Fruit fly (Drosophila melanogaster) whole organism, embryonic: Measurements from ENCODE around the gene CG33107.

Source experiments
- Adf1 ChIP-seq: fragments of 200-800 bp; sonication (Bioruptor generic); IDR thresholded peaks from 2 replicates; pipeline ENCODE4 v1.3.6; 2022; ENCODE audit warnings: missing biosample characterization, missing genetic modification characterization
- Aef1 ChIP-seq: fragments of 200-800 bp; sonication (Bioruptor generic); IDR thresholded peaks from 3 replicates; pipeline ENCODE4 v1.3.6; 2022; ENCODE audit warnings: missing biosample characterization, missing genetic modification characterization
- B-H1 ChIP-seq: fragments of 200-800 bp; sonication (Bioruptor generic); IDR thresholded peaks from 3 replicates; pipeline ENCODE4 v1.3.6; 2022; ENCODE audit warnings: missing biosample characterization, missing genetic modification characterization
- CG10654 ChIP-seq: fragments of 200-800 bp; sonication (Bioruptor generic); optimal IDR thresholded peaks from 2 replicates; lab custom pipeline; 2016; ENCODE audit warnings: missing biosample characterization, missing genetic modification characterization
- CG11723 ChIP-seq: fragments of 200-800 bp; sonication (Bioruptor generic); optimal IDR thresholded peaks from 2 replicates; lab custom pipeline; 2017; ENCODE audit warnings: missing biosample characterization, mild to moderate bottlenecking, missing genetic modification characterization
- CG12104 ChIP-seq: fragments of 200-800 bp; sonication (Bioruptor generic); optimal IDR thresholded peaks from 3 replicates; lab custom pipeline; 2016; ENCODE audit warnings: missing biosample characterization, missing genetic modification characterization
- CG13287 ChIP-seq: fragments of 200-800 bp; sonication (Bioruptor generic); IDR thresholded peaks from 2 replicates; pipeline ENCODE4 v1.3.6; 2022; ENCODE audit warnings: missing biosample characterization, missing genetic modification characterization; ENCODE audit not compliant: partially characterized antibody
- CG18476 ChIP-seq: fragments of 200-800 bp; sonication (Bioruptor generic); optimal IDR thresholded peaks from 2 replicates; lab custom pipeline; 2016; ENCODE audit warnings: missing biosample characterization, mild to moderate bottlenecking, missing genetic modification characterization
- CG2875 ChIP-seq: fragments of 200-800 bp; sonication (Bioruptor generic); optimal IDR thresholded peaks from 2 replicates; lab custom pipeline; 2017; ENCODE audit warnings: missing biosample characterization, mild to moderate bottlenecking, missing genetic modification characterization, missing genetic modification reagents
- CG32767 ChIP-seq: fragments of 200-800 bp; sonication (Bioruptor generic); IDR thresholded peaks from 2 replicates; pipeline ENCODE4 v1.3.6; 2022; ENCODE audit warnings: missing biosample characterization, missing genetic modification characterization
- CG34224 ChIP-seq: fragments of 200-800 bp; sonication (Bioruptor generic); IDR thresholded peaks from 3 replicates; pipeline ENCODE4 v1.3.6; 2022; ENCODE audit warnings: missing biosample characterization, missing genetic modification characterization; ENCODE audit not compliant: partially characterized antibody
- CG3838 ChIP-seq: fragments of 200-800 bp; sonication (Bioruptor generic); optimal IDR thresholded peaks from 3 replicates; lab custom pipeline; 2016; ENCODE audit warnings: missing biosample characterization, missing genetic modification characterization
- CG42726 ChIP-seq: fragments of 200-800 bp; sonication (Bioruptor generic); IDR thresholded peaks from 2 replicates; pipeline ENCODE4 v1.3.6; 2022; ENCODE audit warnings: missing biosample characterization, missing genetic modification characterization; ENCODE audit not compliant: partially characterized antibody
- CG4404 ChIP-seq: fragments of 200-800 bp; sonication (Bioruptor generic); IDR thresholded peaks from 2 replicates; pipeline ENCODE4 v1.3.6; 2022; ENCODE audit warnings: missing biosample characterization, missing genetic modification characterization
- CG6683 ChIP-seq: fragments of 200-800 bp; sonication (Bioruptor generic); optimal IDR thresholded peaks from 2 replicates; lab custom pipeline; 2017; ENCODE audit warnings: missing biosample characterization, mild to moderate bottlenecking, missing genetic modification characterization, missing genetic modification reagents
- CG6791 ChIP-seq: fragments of 200-800 bp; sonication (Bioruptor generic); IDR thresholded peaks from 3 replicates; pipeline ENCODE4 v1.3.6; 2022; ENCODE audit warnings: missing biosample characterization, missing genetic modification characterization; ENCODE audit not compliant: partially characterized antibody
- CG7963 ChIP-seq: fragments of 200-800 bp; sonication (Bioruptor generic); IDR thresholded peaks from 3 replicates; pipeline ENCODE4 v1.3.6; 2022; ENCODE audit warnings: missing biosample characterization, missing genetic modification characterization; ENCODE audit not compliant: partially characterized antibody
- CG8765 ChIP-seq: fragments of 200-800 bp; sonication (Bioruptor generic); IDR thresholded peaks from 2 replicates; pipeline ENCODE4 v1.3.6; 2022; ENCODE audit warnings: missing biosample characterization, missing genetic modification characterization
- Chrac-16 ChIP-seq: fragments of 200-800 bp; sonication (Bioruptor generic); optimal IDR thresholded peaks from 3 replicates; lab custom pipeline; 2016; ENCODE audit warnings: missing biosample characterization, missing genetic modification characterization
- HLHmδ ChIP-seq: fragments of 200-800 bp; sonication (Bioruptor generic); optimal IDR thresholded peaks from 2 replicates; lab custom pipeline; 2018; ENCODE audit warnings: missing biosample characterization, mild to moderate bottlenecking, missing genetic modification characterization, moderate library complexity
- HmgD ChIP-seq: fragments of 200-800 bp; sonication (Bioruptor generic); optimal IDR thresholded peaks from 3 replicates; lab custom pipeline; 2016; ENCODE audit warnings: missing biosample characterization, missing genetic modification characterization
- Hr51 ChIP-seq, 2 experiments: fragments of 200-800 bp; sonication (Bioruptor generic); optimal IDR thresholded peaks; 2 replicates in 1 of 2; 3 replicates in 1 of 2; lab custom pipeline; 2016 to 2018; ENCODE audit warnings: missing biosample characterization in 2 of 2, missing genetic modification characterization in 2 of 2, mild to moderate bottlenecking in 1 of 2, moderate library complexity in 1 of 2
- Lhr ChIP-seq: fragments of 200-800 bp; sonication (Bioruptor generic); optimal IDR thresholded peaks from 3 replicates; lab custom pipeline; 2017; ENCODE audit warnings: mild to moderate bottlenecking, missing biosample characterization, missing genetic modification reagents, missing genetic modification characterization
- Lpt ChIP-seq: fragments of >200 bp; optimal IDR thresholded peaks from 2 replicates; lab custom pipeline; 2018; ENCODE audit warnings: missing biosample characterization, missing genetic modification characterization
- Meics ChIP-seq: fragments of 200-800 bp; sonication (Bioruptor generic); optimal IDR thresholded peaks from 2 replicates; lab custom pipeline; 2017; ENCODE audit warnings: missing biosample characterization, mild to moderate bottlenecking, missing genetic modification characterization
- Nf-YA ChIP-seq: fragments of 200-800 bp; sonication (Bioruptor generic); IDR thresholded peaks from 2 replicates; pipeline ENCODE4 v1.3.6; 2022; ENCODE audit warnings: missing biosample characterization, missing genetic modification characterization
- Sox102F ChIP-seq: fragments of 200-800 bp; sonication (Bioruptor generic); optimal IDR thresholded peaks from 2 replicates; lab custom pipeline; 2018; ENCODE audit warnings: missing biosample characterization, mild to moderate bottlenecking, missing genetic modification characterization, moderate library complexity
- bbx ChIP-seq: fragments of 200-800 bp; sonication (Bioruptor generic); IDR thresholded peaks from 2 replicates; pipeline ENCODE4 v1.3.6; 2022; ENCODE audit warnings: missing biosample characterization, missing genetic modification characterization; ENCODE audit not compliant: partially characterized antibody
- bcd ChIP-seq: fragments of 200-800 bp; sonication (Bioruptor generic); optimal IDR thresholded peaks from 2 replicates; lab custom pipeline; 2017; ENCODE audit warnings: missing biosample characterization, mild to moderate bottlenecking, missing genetic modification characterization
- cato ChIP-seq: fragments of 200-800 bp; sonication (Bioruptor generic); optimal IDR thresholded peaks from 2 replicates; lab custom pipeline; 2016; ENCODE audit warnings: missing biosample characterization, missing genetic modification characterization, borderline replicate concordance
- crc ChIP-seq: fragments of 200-800 bp; sonication (Bioruptor generic); optimal IDR thresholded peaks from 2 replicates; lab custom pipeline; 2016; ENCODE audit warnings: missing biosample characterization, missing genetic modification characterization
- cwo ChIP-seq: fragments of 200-800 bp; sonication (Bioruptor generic); optimal IDR thresholded peaks from 3 replicates; lab custom pipeline; 2017; ENCODE audit warnings: missing biosample characterization, missing genetic modification characterization, mild to moderate bottlenecking, moderate library complexity, missing genetic modification reagents
- fu2 ChIP-seq: fragments of 200-800 bp; sonication (Bioruptor generic); optimal IDR thresholded peaks from 2 replicates; lab custom pipeline; 2016; ENCODE audit warnings: missing biosample characterization, missing genetic modification characterization
- hb ChIP-seq: fragments of 200-800 bp; sonication (Bioruptor generic); IDR thresholded peaks from 3 replicates; pipeline ENCODE4 v1.3.6; 2022; ENCODE audit warnings: missing biosample characterization, missing genetic modification characterization; ENCODE audit not compliant: partially characterized antibody
- her ChIP-seq: fragments of 200-800 bp; sonication (Bioruptor generic); optimal IDR thresholded peaks from 2 replicates; lab custom pipeline; 2016; ENCODE audit warnings: missing biosample characterization, missing genetic modification characterization
- inv ChIP-seq: fragments of 200-800 bp; sonication (Bioruptor generic); IDR thresholded peaks from 2 replicates; pipeline ENCODE4 v1.3.6; 2022; ENCODE audit warnings: missing biosample characterization, missing genetic modification characterization; ENCODE audit not compliant: partially characterized antibody
- kni ChIP-seq: fragments of 200-800 bp; sonication (Bioruptor generic); optimal IDR thresholded peaks from 3 replicates; lab custom pipeline; 2017; ENCODE audit warnings: mild to moderate bottlenecking, missing biosample characterization, missing genetic modification reagents, missing genetic modification characterization
- lmd ChIP-seq: fragments of 200-800 bp; sonication (Bioruptor generic); IDR thresholded peaks from 2 replicates; pipeline ENCODE4 v1.3.6; 2022; ENCODE audit warnings: missing biosample characterization, missing genetic modification characterization
- pan ChIP-seq, 4 experiments: fragments of >200 bp in 3 of 4; fragments of 200-800 bp in 1 of 4; sonication (Bioruptor generic) in 1 of 4; optimal IDR thresholded peaks in 3 of 4; IDR thresholded peaks in 1 of 4; 2 replicates each; pipeline versions ENCODE4 v1.3.6 to Lab custom; 2017 to 2022; ENCODE audit warnings: missing biosample characterization in 2 of 4, missing genetic modification characterization in 2 of 4, mixed read lengths in 1 of 4
- pho ChIP-seq: fragments of 200-800 bp; sonication (Bioruptor generic); optimal IDR thresholded peaks from 2 replicates; lab custom pipeline; 2016; ENCODE audit warnings: missing biosample characterization, missing genetic modification characterization
- phol ChIP-seq: fragments of 200-800 bp; sonication (Bioruptor generic); optimal IDR thresholded peaks from 3 replicates; lab custom pipeline; 2018; ENCODE audit warnings: missing biosample characterization, mild to moderate bottlenecking, missing genetic modification characterization, moderate library complexity
- run ChIP-seq: fragments of 200-800 bp; sonication (Bioruptor generic); optimal IDR thresholded peaks from 3 replicates; lab custom pipeline; 2018; ENCODE audit warnings: missing biosample characterization, mild to moderate bottlenecking, missing genetic modification characterization
- sens ChIP-seq: fragments of 200-800 bp; sonication (Bioruptor generic); peaks from one replicate; lab custom pipeline; 2016; ENCODE audit warnings: missing biosample characterization, missing genetic modification characterization
- stwl ChIP-seq: fragments of 200-800 bp; sonication (Bioruptor generic); optimal IDR thresholded peaks from 3 replicates; lab custom pipeline; 2018; ENCODE audit warnings: missing biosample characterization, mild to moderate bottlenecking, missing genetic modification characterization, moderate library complexity
- tin ChIP-seq: fragments of 200-800 bp; sonication (Bioruptor generic); optimal IDR thresholded peaks from 3 replicates; lab custom pipeline; 2016; ENCODE audit warnings: missing biosample characterization, missing genetic modification characterization
- trem ChIP-seq: fragments of 200-800 bp; optimal IDR thresholded peaks from 3 replicates; lab custom pipeline; 2019; ENCODE audit warnings: missing biosample characterization, mild to moderate bottlenecking, missing genetic modification characterization, moderate library complexity
- vnd ChIP-seq: fragments of 200-800 bp; sonication (Bioruptor generic); IDR thresholded peaks from 3 replicates; pipeline ENCODE4 v1.3.6; 2022; ENCODE audit warnings: missing biosample characterization, missing genetic modification characterization; ENCODE audit not compliant: partially characterized antibody
- z ChIP-seq: fragments of 200-800 bp; sonication (Bioruptor generic); IDR thresholded peaks from 3 replicates; pipeline ENCODE4 v1.3.6; 2022; ENCODE audit warnings: missing biosample characterization, missing genetic modification characterization
- zen ChIP-seq: fragments of 200-800 bp; sonication (Bioruptor generic); optimal IDR thresholded peaks from 3 replicates; lab custom pipeline; 2018; ENCODE audit warnings: missing biosample characterization, mild to moderate bottlenecking, missing genetic modification characterization, moderate library complexity

CG33107 gene

dm6 chr3R:22580546-22580945, 4.0 kb downstream of the CG33107 start, which contains the start of gene CSN6:
CSN6 (plus strand) TSS chr3R:22580773.
- peak; percentile 90 for TF ChIP-seq CG6791 (GFP tag; lab: Robert Waterston, UW)
- no peak for TF ChIP-seq cato
- TF ChIP-seq crc (GFP tag; lab: Kevin White, UChicago) = no peak
- TF ChIP-seq Hr51 (GFP tag; optimal IDR thresholded peaks at IDR 0.05; lab: Kevin White, UChicago) = no peak
- no peak for TF ChIP-seq Adf1 (GFP tag; lab: Robert Waterston, UW)
- TF ChIP-seq zen = peak; percentile 27
- no peak for TF ChIP-seq Aef1 (GFP tag; lab: Robert Waterston, UW)
- peak; percentile 96 for TF ChIP-seq CG13287 (GFP tag; lab: Robert Waterston, UW)
- no peak for TF ChIP-seq CG11723 (GFP tag; lab: Kevin White, UChicago)
- no peak for TF ChIP-seq CG4404 (GFP tag; lab: Robert Waterston, UW)
- TF ChIP-seq inv (GFP tag; lab: Robert Waterston, UW) = peak; percentile 69; the same call in 1 of the 2 replicates
- peak; percentile 84 for TF ChIP-seq bbx (GFP tag; lab: Robert Waterston, UW)
- TF ChIP-seq run = no peak
- no peak for TF ChIP-seq CG3838
- TF ChIP-seq trem (tag; lab: Kevin White, UChicago) = peak; percentile 75
- TF ChIP-seq sens (GFP tag; lab: Kevin White, UChicago) = peak; percentile 44
- TF ChIP-seq her = peak; percentile 4
- TF ChIP-seq Lpt (GFP tag; lab: Kevin White, UChicago) = no peak
- peak; percentile 85 for TF ChIP-seq CG34224 (GFP tag; lab: Robert Waterston, UW)
- no peak for TF ChIP-seq pan (optimal IDR thresholded peaks at IDR 0.05; lab: Kevin White, UChicago)
- no peak for TF ChIP-seq pan (GFP tag; optimal IDR thresholded peaks at IDR 0.05 in 1 of 2, IDR thresholded peaks at IDR 0.05 in 1 of 2)
- peak; percentile 89 for TF ChIP-seq stwl (tag; lab: Kevin White, UChicago)
- TF ChIP-seq HLHmδ (GFP tag; lab: Kevin White, UChicago) = no peak
- no peak for TF ChIP-seq CG10654 (GFP tag; lab: Kevin White, UChicago)
- peak; percentile 88 for TF ChIP-seq hb
- TF ChIP-seq CG12104 (GFP tag; lab: Kevin White, UChicago) = no peak
- TF ChIP-seq fu2 = no peak
- no peak for TF ChIP-seq z (GFP tag; lab: Robert Waterston, UW)
- peak; percentile 56 for TF ChIP-seq phol (tag; lab: Kevin White, UChicago)
- no peak for TF ChIP-seq lmd (GFP tag; lab: Robert Waterston, UW)
- no peak for TF ChIP-seq CG2875 (GFP tag; lab: Kevin White, UChicago)
- peak; percentile 92 for TF ChIP-seq CG42726 (GFP tag; lab: Robert Waterston, UW)
- TF ChIP-seq B-H1 (GFP tag; lab: Robert Waterston, UW) = no peak
- TF ChIP-seq CG7963 (GFP tag; lab: Robert Waterston, UW) = peak; percentile 79
- TF ChIP-seq tin (GFP tag; lab: Kevin White, UChicago) = peak; percentile 1
- TF ChIP-seq CG32767 = no peak
- TF ChIP-seq bcd = peak; percentile 35
- no peak for TF ChIP-seq kni
- TF ChIP-seq cwo (GFP tag; lab: Kevin White, UChicago) = no peak
- TF ChIP-seq Sox102F = no peak
- TF ChIP-seq vnd (GFP tag; lab: Robert Waterston, UW) = peak; percentile 81
- TF ChIP-seq Chrac-16 = no peak
- peak; percentile 68 for TF ChIP-seq HmgD (GFP tag; lab: Kevin White, UChicago)
- TF ChIP-seq Meics (GFP tag; lab: Kevin White, UChicago) = no peak
- TF ChIP-seq Lhr (GFP tag; lab: Kevin White, UChicago) = peak; percentile 2
- no peak for TF ChIP-seq Nf-YA (GFP tag; lab: Robert Waterston, UW)
- TF ChIP-seq pho (GFP tag; lab: Kevin White, UChicago) = no peak
- TF ChIP-seq CG6683 (GFP tag; lab: Kevin White, UChicago) = no peak
- TF ChIP-seq CG8765 = no peak
- peak; percentile 9 for TF ChIP-seq CG18476 (GFP tag; lab: Kevin White, UChicago)
